Fruit fly (Drosophila melanogaster) whole organism: ENCODE results near the gene kirre.

Source experiments
- CG8478 ChIP-seq: fragments of >200 bp; optimal IDR thresholded peaks from 2 replicates; lab custom pipeline; 2018; ENCODE audit warnings: inconsistent platforms
- Dll ChIP-seq: fragments of >200 bp; optimal IDR thresholded peaks from 2 replicates; lab custom pipeline; 2017
- EcR ChIP-seq, 2 experiments: fragments of >200 bp; optimal IDR thresholded peaks; 2 replicates each; lab custom pipeline; 2017; ENCODE audit warnings: missing biosample characterization in 2 of 2, missing genetic modification characterization in 2 of 2, missing genetic modification reagents in 2 of 2
- pan ChIP-seq: fragments of >200 bp; optimal IDR thresholded peaks from 2 replicates; lab custom pipeline; 2017
- psq ChIP-seq: fragments of >200 bp; optimal IDR thresholded peaks from 2 replicates; lab custom pipeline; 2017
- usp ChIP-seq: fragments of >200 bp; optimal IDR thresholded peaks from 2 replicates; lab custom pipeline; 2017; ENCODE audit warnings: missing biosample characterization, missing genetic modification characterization, mixed read lengths

The kirre gene

DNA sequence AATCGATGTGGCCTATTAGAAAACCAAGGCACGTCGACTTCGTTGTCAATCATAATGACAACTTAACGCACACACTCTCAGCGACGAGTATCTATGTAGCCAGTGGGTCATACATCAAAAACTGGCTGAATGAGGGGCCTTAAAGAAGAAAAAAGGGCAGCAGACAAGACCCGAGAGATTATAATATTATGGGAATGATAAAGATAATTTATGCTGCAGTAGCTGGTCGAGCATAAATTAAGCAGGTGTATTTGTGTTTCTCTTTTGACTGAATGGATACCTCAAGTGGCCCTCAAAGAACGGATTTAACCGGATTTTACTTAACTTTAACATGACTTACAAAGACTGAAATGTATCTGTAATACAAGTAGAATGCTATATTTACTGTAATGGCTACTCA is 310.1 kb downstream of the kirre start:
- TF ChIP-seq psq (lab: Kevin White, UChicago) (no peak), EcR (GFP tag; optimal IDR thresholded peaks at IDR 0.05; lab: Kevin White, UChicago) (no peak), CG8478 (lab: Kevin White, UChicago) (no peak), Dll (no peak), usp (GFP tag; lab: Kevin White, UChicago) (no peak), pan (lab: Kevin White, UChicago) (no peak)

DNA sequence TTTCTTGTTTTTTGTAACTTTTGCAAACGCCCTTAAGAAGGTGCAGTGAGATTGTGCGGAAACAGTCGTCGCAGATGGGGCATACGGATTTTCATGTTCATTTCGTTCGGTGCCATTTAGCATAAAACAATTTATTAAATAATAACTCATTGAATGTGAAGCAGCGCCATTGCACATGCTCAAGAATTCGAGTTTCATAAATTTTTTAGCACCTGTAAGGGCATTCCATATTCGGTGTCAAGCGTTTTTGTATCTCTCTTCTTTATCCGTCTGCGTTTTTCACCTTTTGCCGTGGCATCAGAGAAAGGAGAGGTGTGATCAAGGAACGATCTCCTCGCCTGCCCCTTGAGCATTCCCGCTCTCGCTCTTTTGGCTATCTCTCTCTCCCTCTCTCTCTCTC is 313.1 kb downstream of the kirre start:
- TF ChIP-seq EcR (GFP tag; optimal IDR thresholded peaks at IDR 0.05; lab: Kevin White, UChicago) (no peak), Dll (no peak), psq (lab: Kevin White, UChicago) (no peak), usp (GFP tag; lab: Kevin White, UChicago) (no peak), CG8478 (lab: Kevin White, UChicago) (no peak), pan (lab: Kevin White, UChicago) (no peak)

DNA sequence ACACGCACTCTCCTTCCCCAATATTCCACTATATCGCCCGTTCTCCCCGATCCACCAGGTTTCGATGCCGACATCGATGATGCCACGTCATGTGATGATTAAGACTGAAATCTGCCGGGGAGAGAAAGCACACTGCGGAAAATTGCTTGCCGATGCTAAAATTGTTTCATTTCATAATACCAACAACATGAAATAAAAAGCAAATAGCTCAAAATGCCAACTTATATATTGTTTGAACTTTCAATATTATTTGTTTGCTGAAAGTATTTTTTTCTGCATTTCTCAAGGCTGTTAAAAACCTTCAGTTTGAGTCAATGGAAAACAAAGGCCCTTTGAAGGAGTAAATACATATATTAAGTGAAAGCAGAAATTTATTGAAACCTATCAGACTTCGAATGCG is 315.6 kb downstream of the kirre start:
- TF ChIP-seq usp (GFP tag; lab: Kevin White, UChicago) (no peak), psq (lab: Kevin White, UChicago) (no peak), pan (lab: Kevin White, UChicago) (no peak), CG8478 (lab: Kevin White, UChicago) (no peak), Dll (no peak)

DNA sequence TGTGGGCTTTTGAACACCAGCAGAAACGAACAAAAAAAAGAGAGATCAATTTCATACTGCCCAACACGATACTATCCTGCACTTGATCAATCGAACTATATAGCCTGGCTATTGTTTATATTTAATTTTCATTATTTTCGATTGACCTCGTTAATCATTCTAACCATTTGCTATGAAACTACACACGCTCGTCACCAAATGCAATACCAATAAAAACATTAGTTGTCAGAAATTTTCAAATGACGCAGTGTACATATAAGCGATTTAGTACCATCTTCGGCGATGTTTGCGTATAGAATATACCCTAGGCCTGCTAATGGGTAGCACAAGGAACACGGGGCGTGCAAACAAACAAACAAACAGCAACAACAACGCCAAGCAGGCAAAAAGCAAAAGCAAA is 319.9 kb downstream of the kirre start:
- TF ChIP-seq psq (lab: Kevin White, UChicago) (no peak), pan (lab: Kevin White, UChicago) (peak; percentile 77)

DNA sequence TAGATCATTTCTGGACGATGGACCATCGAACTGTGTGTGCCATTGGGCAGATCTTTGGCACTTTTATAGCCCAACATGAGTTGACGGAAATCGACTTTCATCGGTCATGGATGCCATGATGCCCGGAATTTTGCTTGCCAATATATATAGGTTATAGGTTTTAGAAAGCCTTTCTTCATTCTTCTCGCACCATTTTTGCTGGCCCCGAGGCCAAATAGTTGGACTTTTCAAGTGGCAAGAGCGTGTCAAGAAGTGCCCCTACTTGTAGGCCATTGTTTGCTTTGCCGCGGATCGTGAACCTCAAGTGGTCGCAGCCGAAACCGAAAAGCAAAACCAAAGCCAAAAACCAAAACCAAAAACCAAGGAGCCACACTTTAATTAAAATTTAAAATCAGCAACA is 327.3 kb downstream of the kirre start, which contains the start of gene CG4116:
CG4116 (minus strand) TSS at position 101 of the 400 bp plus-strand sequence.
- TF ChIP-seq EcR (GFP tag; optimal IDR thresholded peaks at IDR 0.05; lab: Kevin White, UChicago), result no peak
- TF ChIP-seq usp (GFP tag; lab: Kevin White, UChicago), result no peak
- TF ChIP-seq psq (lab: Kevin White, UChicago), result no peak
- TF ChIP-seq pan (lab: Kevin White, UChicago), result no peak
- TF ChIP-seq Dll, result no peak
- no peak for TF ChIP-seq CG8478 (lab: Kevin White, UChicago)

DNA sequence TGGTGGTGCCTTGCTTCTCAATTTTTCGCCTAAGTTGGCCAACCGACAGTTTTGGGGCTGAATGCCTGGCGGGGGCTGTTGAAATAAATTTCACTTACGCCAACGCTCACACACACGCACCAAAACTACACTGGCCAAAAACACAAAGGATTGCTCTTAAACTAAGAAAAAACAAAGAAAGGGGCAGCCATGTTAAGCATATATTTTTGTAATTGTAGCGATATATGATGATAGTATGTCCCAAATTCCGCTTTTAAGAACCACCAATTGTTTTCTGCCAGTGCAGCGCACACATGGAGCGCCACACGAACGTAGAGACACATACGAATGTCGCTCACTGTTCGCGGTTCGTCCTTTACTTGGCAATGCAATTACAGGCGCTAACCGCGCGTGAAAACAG is 328.1 kb downstream of the kirre start:
- no peak for TF ChIP-seq usp (GFP tag; lab: Kevin White, UChicago)
- TF ChIP-seq Dll, result no peak
- TF ChIP-seq psq (lab: Kevin White, UChicago), result no peak
- no peak for TF ChIP-seq CG8478 (lab: Kevin White, UChicago)
- no peak for TF ChIP-seq EcR (GFP tag; optimal IDR thresholded peaks at IDR 0.05; lab: Kevin White, UChicago)
- TF ChIP-seq pan (lab: Kevin White, UChicago), result no peak

DNA sequence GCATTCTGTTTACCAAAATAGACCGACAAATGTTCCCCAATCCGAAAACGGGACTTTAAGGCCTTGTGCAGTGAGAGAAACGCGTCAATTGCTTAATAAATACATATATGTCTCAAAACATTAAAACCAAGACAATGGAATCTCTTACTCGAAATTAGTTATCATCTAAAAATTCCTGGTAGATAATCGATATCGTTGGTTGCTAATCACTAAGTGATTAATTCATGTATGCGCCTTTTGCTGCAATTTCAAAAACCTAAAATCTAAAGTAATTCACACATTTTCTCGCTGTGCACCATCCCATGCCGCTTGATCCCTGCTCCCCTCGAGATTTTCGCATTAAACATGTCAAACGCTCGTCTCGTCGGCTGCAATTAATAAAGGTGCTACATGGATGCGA is 333.4 kb downstream of the kirre start:
- TF ChIP-seq Dll (no peak), EcR (GFP tag; optimal IDR thresholded peaks at IDR 0.05; lab: Kevin White, UChicago) (no peak), usp (GFP tag; lab: Kevin White, UChicago) (no peak), pan (lab: Kevin White, UChicago) (no peak), psq (lab: Kevin White, UChicago) (no peak), CG8478 (lab: Kevin White, UChicago) (no peak)

DNA sequence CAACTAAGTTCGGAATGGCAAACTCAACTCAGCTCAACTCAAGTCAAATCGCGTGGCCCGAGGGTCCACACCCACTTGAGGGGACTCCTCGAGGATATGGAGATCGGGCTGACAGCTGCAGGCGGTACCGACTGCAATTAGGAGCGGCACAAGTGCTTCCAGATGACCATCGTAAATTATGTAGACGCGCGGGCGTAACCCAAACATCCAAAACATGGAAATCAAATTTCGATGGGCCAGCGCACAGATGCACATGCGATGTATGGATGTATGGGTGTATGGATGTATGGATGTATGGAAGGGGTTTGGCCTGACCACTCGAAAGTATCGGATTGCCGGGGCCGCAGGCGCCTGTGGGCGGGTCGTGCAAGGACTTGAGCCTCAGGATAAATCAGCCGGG is 342.2 kb downstream of the kirre start:
- TF ChIP-seq Dll (no peak), CG8478 (lab: Kevin White, UChicago) (no peak), EcR (GFP tag; optimal IDR thresholded peaks at IDR 0.05; lab: Kevin White, UChicago) (no peak), usp (GFP tag; lab: Kevin White, UChicago) (no peak), psq (lab: Kevin White, UChicago) (no peak), pan (lab: Kevin White, UChicago) (no peak)

DNA sequence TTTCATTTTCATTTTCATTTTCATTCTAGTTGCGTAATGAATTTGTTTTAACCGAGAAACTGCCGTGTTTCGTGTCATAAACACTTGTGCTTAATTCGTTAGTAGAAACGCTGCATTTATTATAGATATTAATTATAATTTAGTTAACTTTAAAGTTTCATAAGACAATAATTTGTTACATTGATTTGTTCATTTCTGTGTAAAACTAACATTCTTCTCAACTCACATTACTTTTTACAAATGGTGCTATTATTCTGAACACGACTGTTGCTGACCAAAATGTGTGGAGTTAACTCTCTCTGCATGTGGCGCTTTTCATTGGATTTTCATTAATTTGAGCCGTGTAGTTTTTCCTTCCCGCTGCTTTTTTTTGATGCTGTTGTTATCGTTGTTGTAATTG is 343.1 kb downstream of the kirre start:
- TF ChIP-seq Dll (no peak), EcR (GFP tag; optimal IDR thresholded peaks at IDR 0.05; lab: Kevin White, UChicago) (no peak), psq (lab: Kevin White, UChicago) (no peak), pan (lab: Kevin White, UChicago) (no peak), usp (GFP tag; lab: Kevin White, UChicago) (no peak), CG8478 (lab: Kevin White, UChicago) (no peak)

DNA sequence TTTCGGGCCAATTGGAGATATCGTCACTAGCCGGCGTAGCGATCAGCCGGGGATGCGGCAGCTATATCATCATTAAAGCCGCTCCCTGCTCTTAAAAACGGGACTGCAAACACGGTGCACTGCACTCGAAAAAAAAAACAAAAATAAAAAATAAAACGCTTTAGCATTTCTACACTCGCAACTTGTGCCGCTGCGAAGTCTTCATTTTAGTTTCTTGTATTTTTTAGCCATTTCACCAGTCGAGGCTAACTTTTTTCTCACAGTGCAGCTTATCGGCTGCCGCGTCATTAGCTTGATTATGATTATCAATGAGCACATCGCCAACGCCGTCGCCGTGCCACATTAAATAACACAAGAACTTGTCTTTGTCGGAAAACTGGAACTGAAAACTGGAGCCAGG is 345.7 kb downstream of the kirre start:
- TF ChIP-seq CG8478 (lab: Kevin White, UChicago) (no peak), Dll (no peak), EcR (GFP tag; optimal IDR thresholded peaks at IDR 0.05; lab: Kevin White, UChicago) (no peak), pan (lab: Kevin White, UChicago) (no peak), psq (lab: Kevin White, UChicago) (no peak), usp (GFP tag; lab: Kevin White, UChicago) (no peak)

DNA sequence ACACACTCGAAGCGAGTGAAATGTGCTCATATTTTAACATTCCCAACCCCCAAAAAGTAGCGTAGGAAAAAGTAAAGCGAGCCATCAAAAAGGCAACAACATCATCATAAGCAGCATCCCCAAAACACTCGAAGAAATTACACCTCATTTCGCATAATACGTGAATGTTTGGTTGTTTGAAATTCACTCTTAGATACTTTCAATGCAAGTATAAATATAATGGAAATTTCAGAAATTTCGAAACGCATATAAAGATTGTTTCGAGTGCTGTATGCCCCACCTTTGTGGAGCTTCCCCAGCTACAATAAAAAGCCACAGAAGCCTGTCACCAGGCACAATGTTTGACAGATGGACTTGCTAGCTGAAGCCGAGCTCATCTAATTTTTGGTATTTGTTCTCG is 346.9 kb downstream of the kirre start:
- TF ChIP-seq EcR (GFP tag; optimal IDR thresholded peaks at IDR 0.05; lab: Kevin White, UChicago) (no peak), psq (lab: Kevin White, UChicago) (no peak), Dll (no peak), usp (GFP tag; lab: Kevin White, UChicago) (no peak), pan (lab: Kevin White, UChicago) (no peak), CG8478 (lab: Kevin White, UChicago) (no peak)

DNA sequence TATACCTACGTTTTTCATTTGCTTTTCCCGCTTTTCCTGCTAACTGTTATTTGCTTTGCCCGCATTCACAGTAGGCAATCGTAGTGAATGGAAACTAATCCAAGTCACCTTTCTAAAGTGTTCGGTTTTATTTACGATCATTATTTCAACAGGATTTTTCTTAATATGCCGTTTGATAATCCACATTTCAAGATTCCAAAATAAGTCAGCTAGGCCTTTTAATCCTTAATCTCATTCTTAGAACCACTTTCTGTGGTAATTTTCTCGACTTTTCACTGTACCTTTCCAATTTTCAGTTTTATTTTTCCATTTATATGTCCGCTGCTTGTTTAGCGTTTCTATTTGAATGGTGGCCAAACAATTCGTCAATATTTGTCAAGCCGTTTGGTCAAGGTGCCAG is 350.7 kb downstream of the kirre start:
- TF ChIP-seq pan (lab: Kevin White, UChicago) (no peak), EcR (GFP tag; optimal IDR thresholded peaks at IDR 0.05; lab: Kevin White, UChicago) (no peak), psq (lab: Kevin White, UChicago) (no peak), Dll (no peak), usp (GFP tag; lab: Kevin White, UChicago) (no peak), CG8478 (lab: Kevin White, UChicago) (no peak)
